Worm (Caenorhabditis elegans) whole organism, late embryonic: Measurements from ENCODE around the gene Y39E4B.6.
A peak's percentile ranks its signal among the peaks of the same experiment; 100 is the strongest.

Experiments
- C08G9.2 ChIP-seq: sonication (generic microtip); optimal IDR thresholded peaks from 2 replicates; lab custom pipeline; 2016; ENCODE audit warnings: mild to moderate bottlenecking, missing genetic modification characterization, moderate library complexity, missing compliant biosample characterization
- C38D4.7 ChIP-seq: fragments of 200-800 bp; sonication (Bioruptor generic); optimal IDR thresholded peaks from 2 replicates; lab custom pipeline; 2018; ENCODE audit warnings: mild to moderate bottlenecking, missing genetic modification characterization, moderate library complexity, missing compliant biosample characterization
- F13H6.1 ChIP-seq: sonication (generic microtip); optimal IDR thresholded peaks from 2 replicates; lab custom pipeline; 2016; ENCODE audit warnings: missing genetic modification characterization, missing compliant biosample characterization
- K02D7.2 ChIP-seq: sonication (generic microtip); optimal IDR thresholded peaks from 2 replicates; lab custom pipeline; 2017; ENCODE audit warnings: mild to moderate bottlenecking, missing genetic modification characterization, missing compliant biosample characterization
- K09A11.1 ChIP-seq: sonication (generic microtip); optimal IDR thresholded peaks from 2 replicates; lab custom pipeline; 2017; ENCODE audit warnings: antibody characterized with exemption, mild to moderate bottlenecking, missing genetic modification characterization, missing compliant biosample characterization; ENCODE audit not compliant: insufficient read depth
- T23F11.4 ChIP-seq: fragments of 200-800 bp; sonication (Bioruptor generic); optimal IDR thresholded peaks from 2 replicates; lab custom pipeline; 2018; ENCODE audit warnings: mild to moderate bottlenecking, missing genetic modification characterization, missing compliant biosample characterization
- Y22D7AL.16 ChIP-seq: sonication (generic microtip); optimal IDR thresholded peaks from 2 replicates; lab custom pipeline; 2016; ENCODE audit warnings: missing genetic modification characterization, missing compliant biosample characterization
- ahr-1 ChIP-seq: sonication (generic microtip); optimal IDR thresholded peaks from 2 replicates; lab custom pipeline; 2016; ENCODE audit warnings: missing genetic modification characterization, missing compliant biosample characterization
- ceh-14 ChIP-seq: sonication (generic microtip); optimal IDR thresholded peaks from 2 replicates; lab custom pipeline; 2016; ENCODE audit warnings: missing genotype, missing genetic modification characterization, missing compliant biosample characterization
- ceh-2 ChIP-seq: sonication (generic microtip); optimal IDR thresholded peaks from 2 replicates; lab custom pipeline; 2016; ENCODE audit warnings: missing genotype, missing genetic modification characterization, missing compliant biosample characterization
- ceh-24 ChIP-seq: sonication (generic microtip); optimal IDR thresholded peaks from 2 replicates; lab custom pipeline; 2016; ENCODE audit warnings: mild to moderate bottlenecking, missing genetic modification characterization, missing compliant biosample characterization
- ceh-30 ChIP-seq: fragments of 150-350 bp; optimal IDR thresholded peaks from 2 replicates; lab custom pipeline; 2014; ENCODE audit warnings: missing biosample characterization, missing genetic modification characterization
- ceh-6 ChIP-seq: fragments of 200-800 bp; sonication (Bioruptor generic); optimal IDR thresholded peaks from 2 replicates; lab custom pipeline; 2018; ENCODE audit warnings: mild to moderate bottlenecking, missing genetic modification characterization, missing compliant biosample characterization
- che-1 ChIP-seq: sonication (generic microtip); optimal IDR thresholded peaks from 2 replicates; lab custom pipeline; 2016; ENCODE audit warnings: mild to moderate bottlenecking, missing genetic modification characterization, missing compliant biosample characterization
- dve-1 ChIP-seq: sonication (generic microtip); optimal IDR thresholded peaks from 2 replicates; lab custom pipeline; 2017; ENCODE audit warnings: antibody characterized with exemption, mild to moderate bottlenecking, missing genetic modification characterization, missing compliant biosample characterization
- ets-4 ChIP-seq: sonication (generic microtip); optimal IDR thresholded peaks from 2 replicates; lab custom pipeline; 2016; ENCODE audit warnings: missing genetic modification characterization, missing compliant biosample characterization
- fax-1 ChIP-seq: sonication (generic microtip); optimal IDR thresholded peaks from 2 replicates; lab custom pipeline; 2016; ENCODE audit warnings: missing genotype, missing genetic modification characterization, missing compliant biosample characterization
- fkh-10 ChIP-seq: fragments of 150-350 bp; optimal IDR thresholded peaks from 2 replicates; lab custom pipeline; 2014; ENCODE audit warnings: missing biosample characterization, missing genetic modification reagents, missing genetic modification characterization
- fkh-6 ChIP-seq: sonication (generic microtip); optimal IDR thresholded peaks from 2 replicates; lab custom pipeline; 2016; ENCODE audit warnings: missing genetic modification characterization, missing compliant biosample characterization
- hlh-13 ChIP-seq: fragments of 200-800 bp; sonication (Bioruptor generic); optimal IDR thresholded peaks from 2 replicates; lab custom pipeline; 2018; ENCODE audit warnings: mild to moderate bottlenecking, missing genetic modification characterization, missing compliant biosample characterization
- hlh-15 ChIP-seq: sonication (generic microtip); optimal IDR thresholded peaks from 2 replicates; lab custom pipeline; 2016; ENCODE audit warnings: missing genetic modification characterization, missing compliant biosample characterization
- lim-6 ChIP-seq: sonication (generic microtip); optimal IDR thresholded peaks from 2 replicates; lab custom pipeline; 2016; ENCODE audit warnings: missing genetic modification characterization, missing compliant biosample characterization
- lin-11 ChIP-seq: fragments of 200-800 bp; sonication (Bioruptor generic); optimal IDR thresholded peaks from 2 replicates; lab custom pipeline; 2018; ENCODE audit warnings: mild to moderate bottlenecking, missing genetic modification characterization, missing compliant biosample characterization
- madf-2 ChIP-seq: sonication (generic microtip); optimal IDR thresholded peaks from 2 replicates; lab custom pipeline; 2017; ENCODE audit warnings: missing genetic modification characterization, missing compliant biosample characterization
- mec-3 ChIP-seq: sonication (generic microtip); optimal IDR thresholded peaks from 2 replicates; lab custom pipeline; 2016; ENCODE audit warnings: borderline replicate concordance, missing genetic modification characterization, missing compliant biosample characterization
- nfya-1 ChIP-seq: sonication (generic microtip); optimal IDR thresholded peaks from 2 replicates; lab custom pipeline; 2017; ENCODE audit warnings: missing genetic modification characterization, mild to moderate bottlenecking, missing compliant biosample characterization, antibody characterized with exemption, moderate library complexity
- nhr-11 ChIP-seq: fragments of 150-350 bp; optimal IDR thresholded peaks from 2 replicates; lab custom pipeline; 2014; ENCODE audit warnings: missing biosample characterization, missing genetic modification characterization
- pag-3 ChIP-seq: sonication (generic microtip); optimal IDR thresholded peaks from 2 replicates; lab custom pipeline; 2016; ENCODE audit warnings: missing compliant biosample characterization, missing genetic modification characterization, borderline replicate concordance
- pqm-1 ChIP-seq: sonication (generic microtip); optimal IDR thresholded peaks from 2 replicates; lab custom pipeline; 2016; ENCODE audit warnings: missing genetic modification characterization, missing compliant biosample characterization
- sox-4 ChIP-seq: sonication (generic microtip); optimal IDR thresholded peaks from 2 replicates; lab custom pipeline; 2017; ENCODE audit warnings: mild to moderate bottlenecking, missing genetic modification characterization, inconsistent platforms, missing compliant biosample characterization
- tbx-2 ChIP-seq: sonication (generic microtip); optimal IDR thresholded peaks from 2 replicates; lab custom pipeline; 2016; ENCODE audit warnings: missing genetic modification characterization, missing compliant biosample characterization
- tbx-7 ChIP-seq: sonication (generic microtip); optimal IDR thresholded peaks from 2 replicates; lab custom pipeline; 2016; ENCODE audit warnings: missing genotype, missing genetic modification characterization, missing compliant biosample characterization
- ttx-3 ChIP-seq: sonication (generic microtip); optimal IDR thresholded peaks from 2 replicates; lab custom pipeline; 2016; ENCODE audit warnings: missing genetic modification reagents, missing genetic modification characterization, missing compliant biosample characterization
- unc-3 ChIP-seq, 2 experiments: fragments of 200-800 bp in 1 of 2; sonication (Bioruptor generic) in 1 of 2; sonication (generic microtip) in 1 of 2; conservative IDR thresholded peaks in 1 of 2; optimal IDR thresholded peaks in 1 of 2; 2 replicates each; pipeline versions ENCODE4 v1.3.6 to Lab custom; 2016 to 2022; ENCODE audit warnings: missing compliant biosample characterization in 2 of 2, missing genetic modification characterization in 2 of 2, missing genetic modification reagents in 1 of 2
- unc-42 ChIP-seq: sonication (generic microtip); optimal IDR thresholded peaks from 2 replicates; lab custom pipeline; 2016; ENCODE audit warnings: missing genotype, missing genetic modification characterization, missing compliant biosample characterization

The Y39E4B.6 gene

ce11 chrIII:13091072-13091538, 20.5 kb downstream of the Y39E4B.6 start, which contains the start of gene Y39E4B.13:
Gene Y39E4B.13, plus strand, starts transcription at chrIII:13091122.
- TF ChIP-seq nfya-1 (tag; lab: Kevin White, UChicago) (no peak), ttx-3 (no peak), mec-3 (tag; lab: Kevin White, UChicago) (no peak), dve-1 (tag; lab: Kevin White, UChicago) (no peak), fkh-10 (GFP tag; lab: Kevin White, UChicago) (no peak), K09A11.1 (tag; lab: Kevin White, UChicago) (no peak)

DNA sequence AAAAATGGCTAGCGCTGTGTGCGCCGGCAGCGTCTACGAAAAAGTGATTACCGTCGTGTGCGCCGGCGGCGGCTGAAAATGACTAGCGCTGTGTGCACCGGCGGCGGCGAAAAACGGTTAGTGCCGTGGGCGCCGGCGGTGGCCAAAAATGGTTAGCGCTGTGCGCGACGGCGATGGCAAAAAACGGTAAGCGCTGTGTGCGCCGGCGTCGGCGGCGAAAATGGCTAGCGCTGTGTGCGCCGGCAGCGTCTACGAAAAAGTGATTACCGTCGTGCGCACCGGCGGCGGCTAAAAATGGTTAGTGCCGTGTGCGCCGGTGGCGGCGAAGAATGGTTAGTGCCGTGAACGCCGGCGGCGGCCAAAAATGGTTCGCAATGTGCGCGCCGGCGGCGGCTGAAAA, 21.8 kb downstream of the Y39E4B.6 start:
- TF ChIP-seq K02D7.2 (tag; lab: Kevin White, UChicago), result peak; percentile 24
- TF ChIP-seq ceh-24 (tag; lab: Kevin White, UChicago), result no peak
- TF ChIP-seq, all 69 proteins: peak for 1

DNA sequence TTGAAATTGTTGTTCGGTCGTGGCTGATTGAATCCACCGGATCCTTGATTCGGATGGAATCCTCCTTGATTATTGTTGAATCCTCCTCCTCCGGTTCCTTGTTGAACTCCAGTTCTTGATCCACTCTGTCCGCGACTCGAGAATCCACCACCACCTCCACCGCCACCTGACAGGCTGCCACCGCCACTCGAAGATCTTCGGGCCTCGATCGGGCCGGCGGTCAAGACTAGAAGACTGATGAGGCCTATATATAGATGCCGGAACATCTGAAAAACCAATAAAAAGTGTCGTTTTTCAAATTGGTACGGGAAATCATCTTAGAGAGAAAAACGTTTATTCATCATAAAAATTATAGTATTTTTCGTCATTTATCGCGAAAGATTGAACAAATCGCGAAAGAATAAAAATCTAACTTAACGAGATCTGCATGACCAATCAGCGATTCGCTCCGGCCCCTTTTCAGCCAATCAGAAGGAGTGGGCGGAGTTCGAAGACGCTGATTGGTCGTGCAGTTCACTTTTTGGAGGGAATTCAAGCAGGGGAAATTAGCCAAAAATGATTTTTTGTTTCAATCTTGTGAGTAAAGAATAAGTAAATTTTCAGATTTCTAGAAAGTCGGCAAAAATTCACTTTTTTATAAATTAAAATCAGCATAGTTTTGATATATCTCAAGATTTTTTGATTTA, 28.8 kb downstream of the Y39E4B.6 start, which contains the start of gene pqn-83:
pqn-83 (minus strand) TSS at position 272 of the 686 bp plus-strand sequence.
- TF ChIP-seq madf-2 (tag; lab: Kevin White, UChicago), result no peak
- no peak for TF ChIP-seq pqm-1 (tag; lab: Kevin White, UChicago)
- TF ChIP-seq fkh-6, result no peak
- no peak for TF ChIP-seq hlh-13 (GFP tag; lab: Kevin White, UChicago)
- no peak for TF ChIP-seq lim-6 (tag; lab: Kevin White, UChicago)
- TF ChIP-seq nfya-1 (tag; lab: Kevin White, UChicago), result peak; percentile 82

DNA sequence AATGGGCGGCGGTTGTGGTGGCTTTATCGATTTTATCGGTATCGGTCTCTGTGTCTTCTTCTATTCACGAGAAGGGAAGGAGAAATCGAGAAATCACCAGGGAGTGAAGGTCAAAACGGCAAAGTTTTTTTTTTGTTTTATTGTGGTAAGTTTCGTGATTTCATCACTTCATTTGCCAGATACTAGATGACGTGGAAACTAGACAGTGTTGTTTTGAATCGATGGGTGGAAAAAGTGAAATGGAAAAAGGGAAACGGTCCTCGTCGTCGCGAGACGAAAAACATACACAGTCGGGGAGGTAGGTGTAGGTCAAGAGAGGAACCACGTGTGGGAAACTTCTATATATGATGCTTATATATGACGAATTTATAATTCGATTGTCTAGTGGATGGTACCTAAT, 30.5 kb downstream of the Y39E4B.6 start:
- TF ChIP-seq ceh-24 (tag; lab: Kevin White, UChicago), result no peak
- TF ChIP-seq T23F11.4 (GFP tag; lab: Kevin White, UChicago), result no peak
- no peak for TF ChIP-seq C08G9.2
- no peak for TF ChIP-seq Y22D7AL.16
- TF ChIP-seq mec-3 (tag; lab: Kevin White, UChicago), result no peak
- no peak for TF ChIP-seq C38D4.7
- no peak for TF ChIP-seq hlh-13 (GFP tag; lab: Kevin White, UChicago)
- no peak for TF ChIP-seq nhr-11
- no peak for TF ChIP-seq F13H6.1
- TF ChIP-seq fax-1 (tag; lab: Kevin White, UChicago), result no peak
- TF ChIP-seq unc-42 (tag; lab: Kevin White, UChicago), result no peak
- no peak for TF ChIP-seq ceh-14 (tag; lab: Kevin White, UChicago)
- no peak for TF ChIP-seq ceh-2 (tag; lab: Kevin White, UChicago)
- no peak for TF ChIP-seq che-1 (tag; lab: Kevin White, UChicago)
- no peak for TF ChIP-seq dve-1 (tag; lab: Kevin White, UChicago)

- TF ChIP-seq pag-3 (no peak), ets-4 (tag; lab: Kevin White, UChicago) (no peak), ceh-30 (tag; lab: Kevin White, UChicago) (no peak), sox-4 (tag; lab: Kevin White, UChicago) (no peak), fax-1 (tag; lab: Kevin White, UChicago) (no peak), nhr-11 (no peak), hlh-15 (no peak), tbx-2 (tag; lab: Kevin White, UChicago) (no peak), unc-3 (GFP tag; conservative IDR thresholded peaks at IDR 0.05; lab: Robert Waterston, UW) (no peak), unc-3 (tag; optimal IDR thresholded peaks at IDR 0.05; lab: Kevin White, UChicago) (no peak), ceh-6 (GFP tag; lab: Kevin White, UChicago) (no peak), tbx-7 (tag; lab: Kevin White, UChicago) (no peak), ahr-1 (tag; lab: Kevin White, UChicago) (no peak), lin-11 (tag; lab: Kevin White, UChicago) (no peak)
Measured at ce11 chrIII:13103980-13104379, 33.4 kb downstream of the Y39E4B.6 start.
